Worm (Caenorhabditis elegans) whole organism, early embryonic: ENCODE measurements around the gene F13A2.10.

Experiments
- ama-1 ChIP-seq: fragments of 150-350 bp; optimal IDR thresholded peaks from 2 replicates; lab custom pipeline; 2014
- ceh-13 ChIP-seq: fragments of 200-800 bp; sonication (Bioruptor generic); optimal IDR thresholded peaks from 2 replicates; lab custom pipeline; 2018; ENCODE audit warnings: mild to moderate bottlenecking, missing genetic modification characterization, missing compliant biosample characterization
- flt-1 ChIP-seq: fragments of 200-800 bp; sonication (Bioruptor generic); IDR thresholded peaks from 2 replicates; pipeline ENCODE4 v1.3.6; 2022; ENCODE audit warnings: missing genetic modification characterization, missing compliant biosample characterization
- tra-4 ChIP-seq: sonication (generic microtip); optimal IDR thresholded peaks from 2 replicates; lab custom pipeline; 2017; ENCODE audit warnings: missing genetic modification characterization, missing compliant biosample characterization

ce11 chrV:4423087-4423486 lies 37.0 kb upstream of the F13A2.10 start:
- TF ChIP-seq ama-1 (lab: Kevin White, UChicago) (no peak), tra-4 (no peak), flt-1 (no peak), ceh-13 (GFP tag; lab: Kevin White, UChicago) (no peak)
